Comparison of ENCODE assay signal across 4 fruit fly cellular contexts in genomic region chr2L:13349237-13349902, dm6.
TF ChIP-seq lines count a peak whose summit lies in the region.

No protein-coding gene starts in this region.

- TF ChIP-seq CTCF in whole organism, embryonic (GFP tag; optimal IDR thresholded peaks at IDR 0.05; lab: Kevin White, UChicago) = peak; percentile 47

TF ChIP-seq in whole organism, adult, 20 proteins besides CTCF, POLR2A, EP300 and RAD21:
- TF ChIP-seq pad (GFP tag; optimal IDR thresholded peaks at IDR 0.05; lab: Kevin White, UChicago) (peak; percentile 94), tj (GFP tag; optimal IDR thresholded peaks at IDR 0.05; lab: Kevin White, UChicago) (no peak), CG7101 (tag; optimal IDR thresholded peaks at IDR 0.05; lab: Kevin White, UChicago) (peak; percentile 15), cic (GFP tag; optimal IDR thresholded peaks at IDR 0.05; lab: Kevin White, UChicago) (no peak), kay (GFP tag; lab: Kevin White, UChicago; ENCODE audit: borderline replicate concordance) (peak; percentile 38), CG1620 (GFP tag; optimal IDR thresholded peaks at IDR 0.05; lab: Kevin White, UChicago) (no peak), CG7045 (GFP tag; optimal IDR thresholded peaks at IDR 0.05; lab: Kevin White, UChicago) (no peak)

TF ChIP-seq in whole organism, embryonic, 481 proteins besides CTCF, POLR2A, EP300 and RAD21:
- TF ChIP-seq CG6254 (GFP tag; optimal IDR thresholded peaks at IDR 0.05; lab: Kevin White, UChicago) (no peak), CG6854 (GFP tag; optimal IDR thresholded peaks at IDR 0.05; lab: Kevin White, UChicago) (peak; percentile 23), Asciz (GFP tag; optimal IDR thresholded peaks at IDR 0.05; lab: Kevin White, UChicago) (peak; percentile 35), Awh (GFP tag; IDR thresholded peaks at IDR 0.05; lab: Robert Waterston, UW) (0 out of 2 replicates have a peak, but pooled peaks have one; percentile 17), inv (GFP tag; IDR thresholded peaks at IDR 0.05; lab: Robert Waterston, UW; ENCODE audit: partially characterized antibody) (no peak), gt (GFP tag; IDR thresholded peaks at IDR 0.05; lab: Robert Waterston, UW) (no peak), CG9437 (GFP tag; optimal IDR thresholded peaks at IDR 0.05; lab: Kevin White, UChicago) (peak; percentile 1), klu (GFP tag; IDR thresholded peaks at IDR 0.05; lab: Robert Waterston, UW) (no peak), tap (tag; optimal IDR thresholded peaks at IDR 0.05; lab: Kevin White, UChicago) (peak; percentile 36), mld (GFP tag; IDR thresholded peaks at IDR 0.05; lab: Robert Waterston, UW; ENCODE audit: partially characterized antibody) (no peak), CG32532 (GFP tag; IDR thresholded peaks at IDR 0.05; lab: Robert Waterston, UW) (0 out of 2 replicates have a peak, but pooled peaks have one; percentile 7), fd64A (GFP tag; optimal IDR thresholded peaks at IDR 0.05; lab: Kevin White, UChicago) (peak; percentile 29), Sox100B (GFP tag; optimal IDR thresholded peaks at IDR 0.05; lab: Kevin White, UChicago) (peak; percentile 43)

TF ChIP-seq in whole organism, prepupa, 60 proteins besides CTCF, POLR2A, EP300 and RAD21:
- TF ChIP-seq Ets96B (tag; optimal IDR thresholded peaks at IDR 0.05; lab: Kevin White, UChicago) = no peak
- peak; percentile 73 for TF ChIP-seq Eip78C (GFP tag; lab: Kevin White, UChicago)
- TF ChIP-seq CG6163 (GFP tag; IDR thresholded peaks at IDR 0.05; lab: Robert Waterston, UW) = no peak
- TF ChIP-seq eg (GFP tag; IDR thresholded peaks at IDR 0.05; lab: Robert Waterston, UW) = no peak
- no peak for TF ChIP-seq cyc (GFP tag; optimal IDR thresholded peaks at IDR 0.05; lab: Kevin White, UChicago)
- no peak for TF ChIP-seq spab (GFP tag; optimal IDR thresholded peaks at IDR 0.05; lab: Kevin White, UChicago)
TF ChIP-seq in whole organism, prepupa: peak in this region for 1.

TF ChIP-seq in whole organism, wandering third instar larva, 38 proteins besides CTCF, POLR2A, EP300 and RAD21:
- TF ChIP-seq Myc (optimal IDR thresholded peaks at IDR 0.05; lab: Kevin White, UChicago) (peak; percentile 37), Mio (GFP tag; optimal IDR thresholded peaks at IDR 0.05; lab: Kevin White, UChicago) (no peak)
